Worm (Caenorhabditis elegans): Measurements from ENCODE around the gene F18G5.1.

DNA sequence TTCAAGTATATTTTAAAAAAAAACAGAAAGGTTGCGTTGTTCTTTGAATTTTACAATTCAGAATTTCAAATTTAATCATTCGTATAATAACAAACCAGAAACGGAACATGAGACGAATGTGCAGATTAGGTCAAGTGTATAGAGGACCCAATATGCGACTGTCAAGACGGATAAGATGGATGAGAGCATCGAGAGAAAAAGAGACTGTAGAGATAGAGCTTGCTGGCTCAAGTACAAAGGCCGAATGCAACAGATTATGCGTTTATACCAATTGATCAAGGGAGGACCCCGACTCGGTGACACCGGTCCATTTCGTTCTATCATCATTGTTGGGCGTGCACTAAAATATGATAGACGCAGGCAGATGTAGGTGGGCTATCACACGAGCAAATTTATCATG is 29.3 kb upstream of the F18G5.1 start:
- no peak for TF ChIP-seq efl-1 (optimal IDR thresholded peaks at IDR 0.05)
- TF ChIP-seq efl-1 (GFP tag; optimal IDR thresholded peaks at IDR 0.05 in 1 of 2): no peak
- no peak for TF ChIP-seq egl-27 (tag; optimal IDR thresholded peaks at IDR 0.05)

All from whole organism, L1 larva.